Fruit fly (Drosophila melanogaster) S2 (cell line): Measurements from ENCODE around the gene AhcyL1.

Source experiments
- CG8478 ChIP-seq: fragments of >200 bp; optimal IDR thresholded peaks from 2 replicates; lab custom pipeline; 2018
- CTCF ChIP-seq, 2 experiments: fragments of >200 bp; optimal IDR thresholded peaks; 2 replicates each; lab custom pipeline; 2018

AhcyL1 gene

dm6 chr3L:2798463-2798993 lies 26.4 kb upstream of the AhcyL1 start:
- no peak for TF ChIP-seq CTCF (optimal IDR thresholded peaks at IDR 0.05; lab: Kevin White, UChicago)

dm6 chr3L:2796242-2796641 lies 24.1 kb upstream of the AhcyL1 start:
- TF ChIP-seq CG8478 (lab: Kevin White, UChicago): no peak
- TF ChIP-seq CTCF (optimal IDR thresholded peaks at IDR 0.05; lab: Kevin White, UChicago): no peak

dm6 chr3L:2795363-2795957 lies 23.3 kb upstream of the AhcyL1 start:
- TF ChIP-seq CG8478 (lab: Kevin White, UChicago) (no peak), CTCF (optimal IDR thresholded peaks at IDR 0.05; lab: Kevin White, UChicago) (no peak)

dm6 chr3L:2785941-2786340 lies 13.8 kb upstream of the AhcyL1 start:
- no peak for TF ChIP-seq CTCF (optimal IDR thresholded peaks at IDR 0.05; lab: Kevin White, UChicago)
- TF ChIP-seq CG8478 (lab: Kevin White, UChicago): no peak

- no peak for TF ChIP-seq CTCF (optimal IDR thresholded peaks at IDR 0.05; lab: Kevin White, UChicago)
- no peak for TF ChIP-seq CG8478 (lab: Kevin White, UChicago)
Measured at dm6 chr3L:2782678-2783027, 10.5 kb upstream of the AhcyL1 start.

- TF ChIP-seq CG8478 (lab: Kevin White, UChicago) (no peak), CTCF (optimal IDR thresholded peaks at IDR 0.05; lab: Kevin White, UChicago) (no peak)
Measured at dm6 chr3L:2781991-2782677, 10.0 kb upstream of the AhcyL1 start, which contains the start of gene Pgant6. TSS of gene Pgant6 (plus strand) at chr3L:2782255.

dm6 chr3L:2780711-2781110 lies 8.6 kb upstream of the AhcyL1 start, which contains the start of gene mRpS35:
TSS of gene mRpS35 (plus strand) at chr3L:2780899.
- TF ChIP-seq CG8478 (lab: Kevin White, UChicago): no peak
- TF ChIP-seq CTCF (optimal IDR thresholded peaks at IDR 0.05; lab: Kevin White, UChicago): no peak

dm6 chr3L:2773968-2774461 lies 1.9 kb upstream of the AhcyL1 start, which contains the start of the genes CG12093 and Atg2:
TSS of gene CG12093 (minus strand) at chr3L:2774007.
TSS of gene Atg2 (plus strand) at chr3L:2774338.
- no peak for TF ChIP-seq CTCF (optimal IDR thresholded peaks at IDR 0.05; lab: Kevin White, UChicago)
- no peak for TF ChIP-seq CG8478 (lab: Kevin White, UChicago)

dm6 chr3L:2766269-2767088 lies 5.6 kb downstream of the AhcyL1 start, which contains the start of the genes Mrtf and Non2:
TSS of gene Mrtf (minus strand) at chr3L:2766536.
TSS of gene Non2 (plus strand) at chr3L:2766999.
- TF ChIP-seq CTCF (optimal IDR thresholded peaks at IDR 0.05; lab: Kevin White, UChicago) (no peak), CG8478 (lab: Kevin White, UChicago) (no peak)

- no peak for TF ChIP-seq CG8478 (lab: Kevin White, UChicago)
- no peak for TF ChIP-seq CTCF (optimal IDR thresholded peaks at IDR 0.05; lab: Kevin White, UChicago)
Measured at dm6 chr3L:2765794-2766268, 6.3 kb downstream of the AhcyL1 start.

- TF ChIP-seq CTCF (optimal IDR thresholded peaks at IDR 0.05; lab: Kevin White, UChicago) (no peak), CG8478 (lab: Kevin White, UChicago) (no peak)
Measured at dm6 chr3L:2765013-2765738, 6.9 kb downstream of the AhcyL1 start.

- TF ChIP-seq CTCF (optimal IDR thresholded peaks at IDR 0.05; lab: Kevin White, UChicago) (no peak), CG8478 (lab: Kevin White, UChicago) (no peak)
Measured at dm6 chr3L:2763762-2764161, 8.4 kb downstream of the AhcyL1 start.

dm6 chr3L:2762122-2762521 lies 10.0 kb downstream of the AhcyL1 start:
- TF ChIP-seq CG8478 (lab: Kevin White, UChicago) (no peak), CTCF (optimal IDR thresholded peaks at IDR 0.05; lab: Kevin White, UChicago) (no peak)

- no peak for TF ChIP-seq CTCF (optimal IDR thresholded peaks at IDR 0.05; lab: Kevin White, UChicago)
- no peak for TF ChIP-seq CG8478 (lab: Kevin White, UChicago)
Measured at dm6 chr3L:2748359-2748758, 23.8 kb downstream of the AhcyL1 start.
